Worm (Caenorhabditis elegans) whole organism, L3 larva: ENCODE measurements around the gene lgc-22.

Experiments
- ZK546.5 ChIP-seq: sonication (generic microtip); optimal IDR thresholded peaks from 2 replicates; lab custom pipeline; 2017; ENCODE audit warnings: missing biosample characterization, missing genetic modification characterization
- ceh-9 ChIP-seq: sonication (generic microtip); optimal IDR thresholded peaks from 2 replicates; lab custom pipeline; 2018; ENCODE audit warnings: missing biosample characterization, missing genetic modification characterization
- elt-3 ChIP-seq, 3 experiments: fragments of 150-350 bp in 1 of 3; sonication (generic microtip) in 2 of 3; optimal IDR thresholded peaks; 2 replicates in 2 of 3; 4 replicates in 1 of 3; lab custom pipeline; 2014 to 2017; ENCODE audit warnings: missing biosample characterization in 3 of 3, missing genetic modification characterization in 3 of 3
- fkh-10 ChIP-seq: sonication (generic microtip); optimal IDR thresholded peaks from 2 replicates; lab custom pipeline; 2017; ENCODE audit warnings: missing biosample characterization, missing genetic modification reagents, missing genetic modification characterization
- hmg-11 ChIP-seq: sonication (generic microtip); optimal IDR thresholded peaks from 2 replicates; lab custom pipeline; 2016; ENCODE audit warnings: missing genetic modification characterization, missing compliant biosample characterization
- jun-1 ChIP-seq: fragments of 150-350 bp; optimal IDR thresholded peaks from 2 replicates; lab custom pipeline; 2014; ENCODE audit warnings: missing biosample characterization, missing genetic modification reagents, missing genetic modification characterization
- lin-15B ChIP-seq: fragments of 150-350 bp; optimal IDR thresholded peaks from 2 replicates; lab custom pipeline; 2014; ENCODE audit warnings: missing biosample characterization, missing genetic modification characterization
- lin-39 ChIP-seq: fragments of 150-350 bp; optimal IDR thresholded peaks from 2 replicates; lab custom pipeline; 2018; ENCODE audit warnings: missing biosample characterization, missing genetic modification reagents, missing genetic modification characterization
- nhr-237 ChIP-seq: fragments of 150-350 bp; optimal IDR thresholded peaks from 2 replicates; lab custom pipeline; 2014; ENCODE audit warnings: missing biosample characterization, missing genetic modification characterization
- nhr-25 ChIP-seq: sonication (generic microtip); optimal IDR thresholded peaks from 2 replicates; lab custom pipeline; 2017; ENCODE audit warnings: missing biosample characterization, missing genetic modification characterization
- nhr-76 ChIP-seq: fragments of 150-350 bp; sonication (generic microtip); optimal IDR thresholded peaks from 5 replicates; lab custom pipeline; 2014; ENCODE audit warnings: missing biosample characterization, missing genetic modification characterization
- tbx-2 ChIP-seq: sonication (generic microtip); optimal IDR thresholded peaks from 2 replicates; lab custom pipeline; 2016; ENCODE audit warnings: mild to moderate bottlenecking, missing genetic modification characterization, missing compliant biosample characterization
- zag-1 ChIP-seq: fragments of 150-350 bp; optimal IDR thresholded peaks from 2 replicates; lab custom pipeline; 2014; ENCODE audit warnings: missing biosample characterization, missing genetic modification characterization
- ztf-11 ChIP-seq: fragments of 150-350 bp; optimal IDR thresholded peaks from 2 replicates; lab custom pipeline; 2014; ENCODE audit warnings: missing biosample characterization, missing genetic modification characterization

- no peak for TF ChIP-seq lin-15B
- TF ChIP-seq ztf-11 (tag; lab: Kevin White, UChicago), result no peak
- TF ChIP-seq ZK546.5 (tag; lab: Kevin White, UChicago), result no peak
- TF ChIP-seq zag-1 (tag; lab: Kevin White, UChicago), result no peak
- no peak for TF ChIP-seq jun-1
- TF ChIP-seq elt-3 (tag; optimal IDR thresholded peaks at IDR 0.05; lab: Kevin White, UChicago), result no peak
- no peak for TF ChIP-seq hmg-11
- TF ChIP-seq nhr-76, result no peak
- no peak for TF ChIP-seq nhr-237 (tag; lab: Kevin White, UChicago)
- TF ChIP-seq fkh-10 (GFP tag; lab: Kevin White, UChicago), result no peak
- TF ChIP-seq lin-39 (tag; lab: Kevin White, UChicago), result no peak
- no peak for TF ChIP-seq tbx-2 (tag; lab: Kevin White, UChicago)
- TF ChIP-seq ceh-9 (tag; lab: Kevin White, UChicago), result no peak
- no peak for TF ChIP-seq nhr-25 (tag; lab: Kevin White, UChicago)
These were observed 16.9 kb downstream of the lgc-22 start for ce11 chrIV:4318056-4318455.
